Worm (Caenorhabditis elegans) whole organism, young adult: ENCODE data around the gene ddl-2.

Experiments
- F57A8.1 ChIP-seq: fragments of 200-800 bp; sonication (Bioruptor generic); optimal IDR thresholded peaks from 2 replicates; lab custom pipeline; 2018; ENCODE audit warnings: mild to moderate bottlenecking, missing genetic modification characterization, moderate library complexity, missing compliant biosample characterization
- ama-1 ChIP-seq, 3 experiments: fragments of 150-350 bp in 1 of 3; sonication (generic microtip) in 2 of 3; optimal IDR thresholded peaks; 2 replicates each; lab custom pipeline; 2014 to 2018; ENCODE audit warnings: missing biosample characterization in 2 of 3, missing genetic modification characterization in 2 of 3, missing genetic modification reagents in 2 of 3
- dpl-1 ChIP-seq: fragments of 150-350 bp; optimal IDR thresholded peaks from 2 replicates; lab custom pipeline; 2014; ENCODE audit warnings: missing biosample characterization, missing genetic modification reagents, missing genetic modification characterization
- egrh-3 ChIP-seq: fragments of 200-800 bp; sonication (Bioruptor generic); IDR thresholded peaks from 2 replicates; pipeline ENCODE4 v1.3.6; 2022; ENCODE audit warnings: missing genetic modification reagents, missing genetic modification characterization, missing compliant biosample characterization
- him-1 ChIP-seq: sonication (generic microtip); optimal IDR thresholded peaks from 2 replicates; lab custom pipeline; 2016; ENCODE audit warnings: missing genotype, missing genetic modification reagents, missing genetic modification characterization, missing compliant biosample characterization
- let-607 ChIP-seq, 2 experiments: fragments of 200-800 bp in 1 of 2; sonication (Bioruptor generic) in 1 of 2; sonication (generic microtip) in 1 of 2; optimal IDR thresholded peaks; 2 replicates each; lab custom pipeline; 2016 to 2018; ENCODE audit warnings: mild to moderate bottlenecking in 2 of 2, missing compliant biosample characterization in 2 of 2, missing genetic modification characterization in 2 of 2, moderate library complexity in 2 of 2, missing genotype in 1 of 2
- rpc-1 ChIP-seq, 2 experiments: fragments of 150-350 bp in 1 of 2; sonication (generic microtip) in 1 of 2; optimal IDR thresholded peaks; 2 replicates each; lab custom pipeline; 2014 to 2018; ENCODE audit warnings: missing biosample characterization in 1 of 2, missing genetic modification characterization in 1 of 2, missing genetic modification reagents in 1 of 2, missing genotype in 1 of 2
- snpc-4 ChIP-seq, 5 experiments: fragments of 150-350 bp in 1 of 5; sonication (generic microtip) in 4 of 5; optimal IDR thresholded peaks; 2 replicates each; lab custom pipeline; 2014 to 2018; ENCODE audit warnings: missing genetic modification characterization in 5 of 5, missing biosample characterization in 3 of 5, antibody characterized with exemption in 2 of 5, mild to moderate bottlenecking in 2 of 5, missing compliant biosample characterization in 2 of 5, missing genotype in 2 of 5, moderate library complexity in 2 of 5, missing genetic modification reagents in 1 of 5
- ztf-6 ChIP-seq: fragments of 200-800 bp; sonication (Bioruptor generic); IDR thresholded peaks from 2 replicates; pipeline ENCODE4 v1.3.6; 2022; ENCODE audit warnings: missing genetic modification reagents, missing genetic modification characterization, missing compliant biosample characterization

DNA sequence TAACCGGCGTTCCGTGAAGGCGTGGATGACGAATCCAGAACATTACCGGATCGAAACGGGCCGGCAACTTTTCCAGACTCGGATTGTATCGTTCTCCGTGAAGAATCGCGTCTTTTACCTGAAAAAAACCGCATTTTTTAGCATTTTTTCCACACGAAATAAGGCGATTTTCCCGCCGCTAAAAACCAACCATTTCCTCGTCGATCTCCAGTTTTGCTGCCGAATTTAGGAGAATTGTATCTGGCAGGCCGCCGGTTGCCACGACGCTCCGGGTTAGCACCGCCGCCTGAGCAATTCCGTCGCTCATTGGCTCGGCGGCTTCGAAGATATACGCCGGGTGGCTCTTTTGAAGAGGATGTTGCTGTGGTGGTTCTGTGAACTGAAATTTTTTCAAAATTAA lies 26.9 kb upstream of the ddl-2 start:
- no peak for TF ChIP-seq him-1 (tag; lab: Kevin White, UChicago)
- TF ChIP-seq F57A8.1 (GFP tag; lab: Kevin White, UChicago), result no peak
- TF ChIP-seq dpl-1 (GFP tag; lab: Kevin White, UChicago), result no peak
- TF ChIP-seq ztf-6 (GFP tag; lab: Robert Waterston, UW), result no peak
- TF ChIP-seq snpc-4 (GFP tag; optimal IDR thresholded peaks at IDR 0.05; lab: Kevin White, UChicago), result no peak
- TF ChIP-seq snpc-4 (tag; optimal IDR thresholded peaks at IDR 0.05; lab: Kevin White, UChicago), result no peak
- no peak for TF ChIP-seq rpc-1 (optimal IDR thresholded peaks at IDR 0.05; lab: Kevin White, UChicago)
- no peak for TF ChIP-seq rpc-1 (tag; optimal IDR thresholded peaks at IDR 0.05; lab: Kevin White, UChicago)
- TF ChIP-seq egrh-3 (GFP tag; lab: Robert Waterston, UW), result no peak
- TF ChIP-seq ama-1 (optimal IDR thresholded peaks at IDR 0.05; lab: Kevin White, UChicago), result no peak
- TF ChIP-seq ama-1 (GFP tag; optimal IDR thresholded peaks at IDR 0.05; lab: Kevin White, UChicago), result no peak
- no peak for TF ChIP-seq let-607 (tag; optimal IDR thresholded peaks at IDR 0.05; lab: Kevin White, UChicago)
